Fruit fly (Drosophila melanogaster) whole organism, embryonic: Measurements from ENCODE around the gene CG13097.

Experiments used
- B-H2 ChIP-seq: fragments of 200-800 bp; sonication (Bioruptor generic); optimal IDR thresholded peaks from 2 replicates; lab custom pipeline; 2018; ENCODE audit warnings: missing biosample characterization, mild to moderate bottlenecking, missing genetic modification characterization
- Bdp1 ChIP-seq: fragments of 200-800 bp; sonication (Bioruptor generic); optimal IDR thresholded peaks from 3 replicates; lab custom pipeline; 2016; ENCODE audit warnings: missing biosample characterization, missing genetic modification characterization
- CG10543 ChIP-seq: fragments of 200-800 bp; sonication (Bioruptor generic); optimal IDR thresholded peaks from 3 replicates; lab custom pipeline; 2017; ENCODE audit warnings: missing biosample characterization, mild to moderate bottlenecking, missing genetic modification characterization, moderate library complexity
- CG11085 ChIP-seq: fragments of 200-800 bp; sonication (Bioruptor generic); IDR thresholded peaks from 2 replicates; pipeline ENCODE4 v1.3.6; 2022; ENCODE audit warnings: missing biosample characterization, missing genetic modification characterization
- CG11093 ChIP-seq: fragments of 200-800 bp; sonication (Bioruptor generic); IDR thresholded peaks from 3 replicates; pipeline ENCODE4 v1.3.6; 2022; ENCODE audit warnings: missing biosample characterization, missing genetic modification characterization
- CG11398 ChIP-seq: fragments of 200-800 bp; sonication (Bioruptor generic); optimal IDR thresholded peaks from 2 replicates; lab custom pipeline; 2016; ENCODE audit warnings: missing biosample characterization, missing genetic modification characterization
- CG12659 ChIP-seq: fragments of 200-800 bp; sonication (Bioruptor generic); optimal IDR thresholded peaks from 3 replicates; lab custom pipeline; 2017; ENCODE audit warnings: mild to moderate bottlenecking, missing biosample characterization, missing genetic modification reagents, missing genetic modification characterization
- CG16815 ChIP-seq: fragments of 200-800 bp; sonication (Bioruptor generic); optimal IDR thresholded peaks from 3 replicates; lab custom pipeline; 2017; ENCODE audit warnings: missing biosample characterization, mild to moderate bottlenecking, missing genetic modification characterization
- CG17385 ChIP-seq: fragments of 200-800 bp; sonication (Bioruptor generic); optimal IDR thresholded peaks from 3 replicates; lab custom pipeline; 2018; ENCODE audit warnings: missing biosample characterization, mild to moderate bottlenecking, missing genetic modification characterization
- CG17829 ChIP-seq: fragments of 200-800 bp; optimal IDR thresholded peaks from 2 replicates; lab custom pipeline; 2019; ENCODE audit warnings: missing biosample characterization, mild to moderate bottlenecking, missing genetic modification characterization, moderate library complexity
- CG18619 ChIP-seq: fragments of 200-800 bp; sonication (Bioruptor generic); optimal IDR thresholded peaks from 3 replicates; lab custom pipeline; 2017; ENCODE audit warnings: missing biosample characterization, mild to moderate bottlenecking, missing genetic modification characterization
- CG32772 ChIP-seq: fragments of 200-800 bp; sonication (Bioruptor generic); IDR thresholded peaks from 2 replicates; pipeline ENCODE4 v1.3.6; 2022; ENCODE audit warnings: missing biosample characterization, missing genetic modification characterization
- CG33557 ChIP-seq: fragments of 200-800 bp; sonication (Bioruptor generic); optimal IDR thresholded peaks from 2 replicates; lab custom pipeline; 2019; ENCODE audit warnings: missing biosample characterization, mild to moderate bottlenecking, missing genetic modification characterization, moderate library complexity
- CG34224 ChIP-seq: fragments of 200-800 bp; sonication (Bioruptor generic); IDR thresholded peaks from 3 replicates; pipeline ENCODE4 v1.3.6; 2022; ENCODE audit warnings: missing biosample characterization, missing genetic modification characterization; ENCODE audit not compliant: partially characterized antibody
- CG6683 ChIP-seq: fragments of 200-800 bp; sonication (Bioruptor generic); optimal IDR thresholded peaks from 2 replicates; lab custom pipeline; 2017; ENCODE audit warnings: missing biosample characterization, mild to moderate bottlenecking, missing genetic modification characterization, missing genetic modification reagents
- CG7839 ChIP-seq: fragments of 200-800 bp; sonication (Bioruptor generic); optimal IDR thresholded peaks from 3 replicates; lab custom pipeline; 2018; ENCODE audit warnings: missing biosample characterization, mild to moderate bottlenecking, missing genetic modification characterization, moderate library complexity
- Camta ChIP-seq: fragments of 200-800 bp; sonication (Bioruptor generic); optimal IDR thresholded peaks from 2 replicates; lab custom pipeline; 2016; ENCODE audit warnings: missing biosample characterization, missing genetic modification characterization
- Chrac-16 ChIP-seq: fragments of 200-800 bp; sonication (Bioruptor generic); optimal IDR thresholded peaks from 3 replicates; lab custom pipeline; 2016; ENCODE audit warnings: missing biosample characterization, missing genetic modification characterization
- CoRest ChIP-seq: fragments of 200-800 bp; sonication (Bioruptor generic); optimal IDR thresholded peaks from 3 replicates; lab custom pipeline; 2018; ENCODE audit warnings: missing biosample characterization, mild to moderate bottlenecking, missing genetic modification characterization, moderate library complexity
- Dbx ChIP-seq: fragments of 200-800 bp; sonication (Bioruptor generic); IDR thresholded peaks from 3 replicates; pipeline ENCODE4 v1.3.6; 2022; ENCODE audit warnings: missing biosample characterization, missing genetic modification characterization
- Fer3 ChIP-seq: fragments of 200-800 bp; sonication (Bioruptor generic); optimal IDR thresholded peaks from 2 replicates; lab custom pipeline; 2018; ENCODE audit warnings: missing biosample characterization, mild to moderate bottlenecking, missing genetic modification characterization, moderate library complexity
- Hmx ChIP-seq: fragments of 200-800 bp; sonication (Bioruptor generic); optimal IDR thresholded peaks from 2 replicates; lab custom pipeline; 2016; ENCODE audit warnings: missing biosample characterization, missing genetic modification characterization
- Hr3 ChIP-seq: fragments of 200-800 bp; sonication (Bioruptor generic); optimal IDR thresholded peaks from 3 replicates; lab custom pipeline; 2016; ENCODE audit warnings: missing biosample characterization, missing genetic modification characterization
- Meics ChIP-seq: fragments of 200-800 bp; sonication (Bioruptor generic); optimal IDR thresholded peaks from 2 replicates; lab custom pipeline; 2017; ENCODE audit warnings: missing biosample characterization, mild to moderate bottlenecking, missing genetic modification characterization
- Nf-YA ChIP-seq: fragments of 200-800 bp; sonication (Bioruptor generic); IDR thresholded peaks from 2 replicates; pipeline ENCODE4 v1.3.6; 2022; ENCODE audit warnings: missing biosample characterization, missing genetic modification characterization
- Oaz ChIP-seq: fragments of 200-800 bp; sonication (Bioruptor generic); IDR thresholded peaks from 2 replicates; pipeline ENCODE4 v1.3.6; 2022; ENCODE audit warnings: missing biosample characterization, missing genetic modification characterization
- Six4 ChIP-seq: fragments of 200-800 bp; sonication (Bioruptor generic); optimal IDR thresholded peaks from 2 replicates; lab custom pipeline; 2016; ENCODE audit warnings: missing biosample characterization, missing genetic modification characterization
- TFAM ChIP-seq: fragments of 200-800 bp; sonication (Bioruptor generic); optimal IDR thresholded peaks from 2 replicates; lab custom pipeline; 2017; ENCODE audit warnings: missing biosample characterization, missing genetic modification characterization, inconsistent platforms
- ase ChIP-seq: fragments of 200-800 bp; sonication (Bioruptor generic); IDR thresholded peaks from 3 replicates; pipeline ENCODE4 v1.3.6; 2022; ENCODE audit warnings: missing biosample characterization, missing genetic modification characterization
- cg ChIP-seq: fragments of 200-800 bp; sonication (Bioruptor generic); optimal IDR thresholded peaks from 3 replicates; lab custom pipeline; 2019; ENCODE audit warnings: missing biosample characterization, mild to moderate bottlenecking, missing genetic modification characterization, moderate library complexity
- chif ChIP-seq, 2 experiments: fragments of 200-800 bp; sonication (Bioruptor generic); optimal IDR thresholded peaks; 3 replicates each; lab custom pipeline; 2016; ENCODE audit warnings: missing biosample characterization in 2 of 2, missing genetic modification characterization in 2 of 2
- disco-r ChIP-seq: fragments of 200-800 bp; sonication (Bioruptor generic); optimal IDR thresholded peaks from 2 replicates; lab custom pipeline; 2016; ENCODE audit warnings: missing biosample characterization, missing genetic modification characterization
- dmrt11E ChIP-seq: fragments of 200-800 bp; sonication (Bioruptor generic); optimal IDR thresholded peaks from 3 replicates; lab custom pipeline; 2018; ENCODE audit warnings: missing biosample characterization, mild to moderate bottlenecking, missing genetic modification characterization, moderate library complexity
- emc ChIP-seq: fragments of 200-800 bp; sonication (Bioruptor generic); optimal IDR thresholded peaks from 2 replicates; lab custom pipeline; 2016; ENCODE audit warnings: missing biosample characterization, missing genetic modification characterization
- exex ChIP-seq: fragments of 200-800 bp; sonication (Bioruptor generic); optimal IDR thresholded peaks from 4 replicates; lab custom pipeline; 2018; ENCODE audit warnings: missing biosample characterization, mild to moderate bottlenecking, missing genetic modification characterization, moderate library complexity
- fru ChIP-seq: fragments of >200 bp; optimal IDR thresholded peaks from 2 replicates; lab custom pipeline; 2017
- gce ChIP-seq: fragments of 200-800 bp; sonication (Bioruptor generic); IDR thresholded peaks from 3 replicates; pipeline ENCODE4 v1.3.6; 2022; ENCODE audit warnings: missing biosample characterization, missing genetic modification characterization
- gfzf ChIP-seq: fragments of 200-800 bp; sonication (Bioruptor generic); optimal IDR thresholded peaks from 2 replicates; lab custom pipeline; 2016; ENCODE audit warnings: missing biosample characterization, mild to moderate bottlenecking, missing genetic modification characterization, moderate library complexity
- gro ChIP-seq: fragments of 200-800 bp; sonication (Bioruptor generic); optimal IDR thresholded peaks from 2 replicates; lab custom pipeline; 2016; ENCODE audit warnings: missing biosample characterization, missing genetic modification characterization
- gsb-n ChIP-seq: fragments of 200-800 bp; sonication (Bioruptor generic); optimal IDR thresholded peaks from 3 replicates; lab custom pipeline; 2018; ENCODE audit warnings: missing biosample characterization, mild to moderate bottlenecking, missing genetic modification characterization
- ind ChIP-seq: fragments of 200-800 bp; sonication (Bioruptor generic); optimal IDR thresholded peaks from 3 replicates; lab custom pipeline; 2016; ENCODE audit warnings: missing biosample characterization, missing genetic modification characterization
- kah ChIP-seq: fragments of 200-800 bp; sonication (Bioruptor generic); optimal IDR thresholded peaks from 2 replicates; lab custom pipeline; 2018; ENCODE audit warnings: missing biosample characterization, mild to moderate bottlenecking, missing genetic modification characterization
- nmo ChIP-seq: fragments of 200-800 bp; sonication (Bioruptor generic); optimal IDR thresholded peaks from 2 replicates; lab custom pipeline; 2018; ENCODE audit warnings: missing biosample characterization, mild to moderate bottlenecking, missing genetic modification characterization, moderate library complexity
- nom ChIP-seq: fragments of 200-800 bp; sonication (Bioruptor generic); optimal IDR thresholded peaks from 2 replicates; lab custom pipeline; 2017; ENCODE audit warnings: missing biosample characterization, missing genetic modification characterization, mild to moderate bottlenecking, moderate library complexity, missing genetic modification reagents
- phol ChIP-seq: fragments of 200-800 bp; sonication (Bioruptor generic); optimal IDR thresholded peaks from 3 replicates; lab custom pipeline; 2018; ENCODE audit warnings: missing biosample characterization, mild to moderate bottlenecking, missing genetic modification characterization, moderate library complexity
- pzg ChIP-seq: fragments of 200-800 bp; sonication (Bioruptor generic); optimal IDR thresholded peaks from 3 replicates; lab custom pipeline; 2018; ENCODE audit warnings: missing biosample characterization, mild to moderate bottlenecking, missing genetic modification characterization, moderate library complexity
- schlank ChIP-seq: fragments of 200-800 bp; sonication (Bioruptor generic); optimal IDR thresholded peaks from 2 replicates; lab custom pipeline; 2018; ENCODE audit warnings: missing biosample characterization, mild to moderate bottlenecking, missing genetic modification characterization
- sens-2 ChIP-seq: fragments of 200-800 bp; sonication (Bioruptor generic); IDR thresholded peaks from 2 replicates; pipeline ENCODE4 v1.3.6; 2022; ENCODE audit warnings: missing biosample characterization, missing genetic modification characterization
- stc ChIP-seq: fragments of 200-800 bp; sonication (Bioruptor generic); IDR thresholded peaks from 2 replicates; pipeline ENCODE4 v1.3.6; 2022; ENCODE audit warnings: missing biosample characterization, missing genetic modification characterization
- tup ChIP-seq: fragments of 200-800 bp; sonication (Bioruptor generic); optimal IDR thresholded peaks from 2 replicates; lab custom pipeline; 2016; ENCODE audit warnings: missing biosample characterization, mild to moderate bottlenecking, missing genetic modification characterization, moderate library complexity
- unc-4 ChIP-seq: fragments of 200-800 bp; sonication (Bioruptor generic); IDR thresholded peaks from 2 replicates; pipeline ENCODE4 v1.3.6; 2022; ENCODE audit warnings: missing biosample characterization, missing genetic modification characterization; ENCODE audit not compliant: partially characterized antibody
- zfh2 ChIP-seq: fragments of 200-800 bp; sonication (Bioruptor generic); optimal IDR thresholded peaks from 2 replicates; lab custom pipeline; 2016; ENCODE audit warnings: missing biosample characterization, missing genetic modification characterization

CG13097 gene

DNA sequence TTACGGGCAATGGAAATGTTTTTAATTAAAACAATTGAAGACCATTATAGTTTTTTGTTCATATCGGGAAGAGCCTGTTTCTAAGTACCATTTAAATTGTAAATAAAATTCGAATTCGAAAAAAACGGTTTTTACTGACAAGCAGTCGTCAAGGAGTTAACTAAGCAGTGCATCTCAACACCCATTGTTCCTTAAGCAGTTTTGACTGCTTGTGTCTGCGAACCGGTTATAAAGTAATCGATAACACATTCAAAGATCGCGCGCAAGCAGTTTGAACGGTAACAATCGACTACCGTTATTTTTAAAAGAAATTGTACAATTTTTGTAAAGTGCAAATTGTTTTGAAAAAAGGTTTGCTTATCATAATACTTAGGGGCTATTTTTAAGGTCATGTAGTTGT lies 36.7 kb downstream of the CG13097 start (continued):
- TF ChIP-seq CG32772 (GFP tag; lab: Robert Waterston, UW) (no peak), cg (GFP tag; lab: Kevin White, UChicago) (no peak), unc-4 (GFP tag; lab: Robert Waterston, UW) (no peak), disco-r (GFP tag; lab: Kevin White, UChicago) (no peak), CG17829 (tag; lab: Kevin White, UChicago) (peak; percentile 23), tup (no peak), Hmx (GFP tag; lab: Kevin White, UChicago) (no peak), kah (GFP tag; lab: Kevin White, UChicago) (no peak), Bdp1 (peak; percentile 91), schlank (tag; lab: Kevin White, UChicago) (no peak), B-H2 (GFP tag; lab: Kevin White, UChicago) (no peak), CG12659 (GFP tag; lab: Kevin White, UChicago) (no peak), phol (peak; percentile 51), Camta (GFP tag; lab: Kevin White, UChicago) (no peak), Dbx (GFP tag; lab: Robert Waterston, UW) (no peak), Oaz (GFP tag; lab: Robert Waterston, UW) (no peak), CG11085 (no peak), Meics (GFP tag; lab: Kevin White, UChicago) (no peak), Chrac-16 (no peak), chif (GFP tag; optimal IDR thresholded peaks at IDR 0.05; lab: Kevin White, UChicago) (no peak), CoRest (tag; lab: Kevin White, UChicago) (peak; percentile 63), gce (GFP tag; lab: Robert Waterston, UW) (no peak), TFAM (GFP tag; lab: Kevin White, UChicago) (no peak), exex (tag; lab: Kevin White, UChicago) (no peak), fru (no peak), CG33557 (GFP tag; lab: Kevin White, UChicago) (no peak), CG10543 (GFP tag; lab: Kevin White, UChicago) (no peak), gro (no peak), CG34224 (GFP tag; lab: Robert Waterston, UW) (no peak), CG7839 (tag; lab: Kevin White, UChicago) (peak; percentile 5), emc (GFP tag; lab: Kevin White, UChicago) (no peak), gsb-n (tag; lab: Kevin White, UChicago) (no peak), CG16815 (GFP tag; lab: Kevin White, UChicago) (no peak), pzg (GFP tag; lab: Kevin White, UChicago) (peak; percentile 62), CG11398 (GFP tag; lab: Kevin White, UChicago) (no peak), gfzf (GFP tag; lab: Kevin White, UChicago) (peak; percentile 23), ind (GFP tag; lab: Kevin White, UChicago) (no peak), CG18619 (GFP tag; lab: Kevin White, UChicago) (no peak), Six4 (GFP tag; lab: Kevin White, UChicago) (no peak), nmo (GFP tag; lab: Kevin White, UChicago) (peak; percentile 35), Nf-YA (GFP tag; lab: Robert Waterston, UW) (no peak), sens-2 (no peak), Fer3 (no peak), zfh2 (GFP tag; lab: Kevin White, UChicago) (no peak), nom (no peak), dmrt11E (tag; lab: Kevin White, UChicago) (no peak), ase (no peak), stc (GFP tag; lab: Robert Waterston, UW) (no peak), Hr3 (GFP tag; lab: Kevin White, UChicago) (no peak), CG17385 (GFP tag; lab: Kevin White, UChicago) (no peak), CG6683 (no peak), CG11093 (GFP tag; lab: Robert Waterston, UW) (no peak)
